Fruit fly (Drosophila melanogaster) whole organism, prepupa: Measurements from ENCODE around the gene GABA-B-R3.

Source experiments
- CG10631 ChIP-seq: fragments of 200-800 bp; sonication (Bioruptor generic); optimal IDR thresholded peaks from 2 replicates; lab custom pipeline; 2016; ENCODE audit warnings: missing biosample characterization, missing genetic modification characterization
- CG10669 ChIP-seq: fragments of 200-800 bp; sonication (Bioruptor generic); optimal IDR thresholded peaks from 3 replicates; lab custom pipeline; 2018; ENCODE audit warnings: missing biosample characterization, mild to moderate bottlenecking, missing genetic modification characterization, moderate library complexity
- CG11762 ChIP-seq: fragments of 200-800 bp; sonication (Bioruptor generic); optimal IDR thresholded peaks from 3 replicates; lab custom pipeline; 2016; ENCODE audit warnings: missing biosample characterization, missing genetic modification characterization; ENCODE audit not compliant: insufficient read depth
- CG11902 ChIP-seq: fragments of 200-800 bp; sonication (Bioruptor generic); optimal IDR thresholded peaks from 3 replicates; lab custom pipeline; 2016; ENCODE audit warnings: missing biosample characterization, missing genetic modification characterization
- CG15336 ChIP-seq: fragments of 200-800 bp; sonication (Bioruptor generic); IDR thresholded peaks from 2 replicates; pipeline ENCODE4 v1.3.6; 2022; ENCODE audit warnings: missing biosample characterization, missing genetic modification characterization
- CG1621 ChIP-seq: fragments of 200-800 bp; sonication (Bioruptor generic); optimal IDR thresholded peaks from 3 replicates; lab custom pipeline; 2018; ENCODE audit warnings: missing biosample characterization, mild to moderate bottlenecking, missing genetic modification characterization
- CG16779 ChIP-seq: fragments of 200-800 bp; sonication (Bioruptor generic); optimal IDR thresholded peaks from 3 replicates; lab custom pipeline; 2017; ENCODE audit warnings: missing biosample characterization, mild to moderate bottlenecking, missing genetic modification characterization
- CG3032 ChIP-seq: fragments of 200-800 bp; optimal IDR thresholded peaks from 2 replicates; lab custom pipeline; 2019; ENCODE audit warnings: missing biosample characterization, mild to moderate bottlenecking, missing genetic modification characterization, moderate library complexity
- CG32006 ChIP-seq: fragments of 200-800 bp; sonication (Bioruptor generic); optimal IDR thresholded peaks from 3 replicates; lab custom pipeline; 2017; ENCODE audit warnings: missing biosample characterization, mild to moderate bottlenecking, missing genetic modification characterization
- CG34406 ChIP-seq: fragments of 200-800 bp; sonication (Bioruptor generic); optimal IDR thresholded peaks from 3 replicates; lab custom pipeline; 2016; ENCODE audit warnings: missing biosample characterization, missing genetic modification characterization
- CG3919 ChIP-seq: fragments of 200-800 bp; sonication (Bioruptor generic); optimal IDR thresholded peaks from 3 replicates; lab custom pipeline; 2016; ENCODE audit warnings: missing biosample characterization, missing genetic modification characterization
- CG6163 ChIP-seq: fragments of 200-800 bp; sonication (Bioruptor generic); IDR thresholded peaks from 3 replicates; pipeline ENCODE4 v1.3.6; 2022; ENCODE audit warnings: missing biosample characterization, missing genetic modification characterization
- CG6276 ChIP-seq: fragments of 200-800 bp; sonication (Bioruptor generic); optimal IDR thresholded peaks from 2 replicates; lab custom pipeline; 2017; ENCODE audit warnings: missing biosample characterization, mild to moderate bottlenecking, missing genetic modification characterization
- CG6792 ChIP-seq: fragments of 200-800 bp; sonication (Bioruptor generic); optimal IDR thresholded peaks from 3 replicates; lab custom pipeline; 2016; ENCODE audit warnings: missing biosample characterization, missing genetic modification characterization
- CG6808 ChIP-seq: fragments of 200-800 bp; sonication (Bioruptor generic); optimal IDR thresholded peaks from 3 replicates; lab custom pipeline; 2017; ENCODE audit warnings: missing biosample characterization, missing genetic modification characterization, mild to moderate bottlenecking, moderate library complexity, missing genetic modification reagents
- CG7368 ChIP-seq: fragments of 200-800 bp; sonication (Bioruptor generic); optimal IDR thresholded peaks from 3 replicates; lab custom pipeline; 2016; ENCODE audit warnings: missing biosample characterization, missing genetic modification characterization
- CG8119 ChIP-seq: fragments of 200-800 bp; sonication (Bioruptor generic); IDR thresholded peaks from 3 replicates; pipeline ENCODE4 v1.3.6; 2022; ENCODE audit warnings: missing biosample characterization, missing genetic modification characterization
- CG9139 ChIP-seq: fragments of 200-800 bp; sonication (Bioruptor generic); optimal IDR thresholded peaks from 3 replicates; lab custom pipeline; 2017; ENCODE audit warnings: missing biosample characterization, mild to moderate bottlenecking, missing genetic modification characterization
- Eip75B ChIP-seq: fragments of 200-800 bp; sonication (Bioruptor generic); optimal IDR thresholded peaks from 3 replicates; lab custom pipeline; 2016; ENCODE audit warnings: missing biosample characterization, missing genetic modification characterization
- Eip78C ChIP-seq: fragments of 200-800 bp; sonication (Bioruptor generic); peaks from one replicate; lab custom pipeline; 2016; ENCODE audit warnings: missing biosample characterization, missing genetic modification characterization
- Eip93F ChIP-seq: fragments of 200-800 bp; sonication (Bioruptor generic); optimal IDR thresholded peaks from 2 replicates; lab custom pipeline; 2016; ENCODE audit warnings: missing biosample characterization, mild to moderate bottlenecking, missing genetic modification characterization
- Ets21C ChIP-seq: fragments of 200-800 bp; sonication (Bioruptor generic); optimal IDR thresholded peaks from 3 replicates; lab custom pipeline; 2016; ENCODE audit warnings: missing biosample characterization, missing genetic modification characterization
- Ets96B ChIP-seq: fragments of 200-800 bp; optimal IDR thresholded peaks from 2 replicates; lab custom pipeline; 2019; ENCODE audit warnings: missing biosample characterization, mild to moderate bottlenecking, missing genetic modification characterization, moderate library complexity
- Hr38 ChIP-seq: sonication (Bioruptor generic); optimal IDR thresholded peaks from 2 replicates; lab custom pipeline; 2016; ENCODE audit warnings: missing biosample characterization, missing genetic modification characterization
- Hr39 ChIP-seq: fragments of 200-800 bp; sonication (Bioruptor generic); optimal IDR thresholded peaks from 2 replicates; lab custom pipeline; 2016; ENCODE audit warnings: missing biosample characterization, missing genetic modification characterization
- Lpt ChIP-seq: fragments of 200-800 bp; sonication (Bioruptor generic); optimal IDR thresholded peaks from 3 replicates; lab custom pipeline; 2016; ENCODE audit warnings: missing biosample characterization, missing genetic modification characterization
- Met ChIP-seq: fragments of 200-800 bp; sonication (Bioruptor generic); optimal IDR thresholded peaks from 3 replicates; lab custom pipeline; 2016; ENCODE audit warnings: missing biosample characterization, missing genetic modification characterization
- OdsH ChIP-seq: fragments of 200-800 bp; sonication (Bioruptor generic); optimal IDR thresholded peaks from 3 replicates; lab custom pipeline; 2016; ENCODE audit warnings: missing biosample characterization, missing genetic modification characterization
- Smox ChIP-seq: fragments of 200-800 bp; sonication (Bioruptor generic); optimal IDR thresholded peaks from 3 replicates; lab custom pipeline; 2016; ENCODE audit warnings: missing biosample characterization, missing genetic modification characterization
- Sox102F ChIP-seq: fragments of 200-800 bp; sonication (Bioruptor generic); optimal IDR thresholded peaks from 2 replicates; lab custom pipeline; 2016; ENCODE audit warnings: missing biosample characterization, mild to moderate bottlenecking, missing genetic modification characterization
- Sox15 ChIP-seq: fragments of 200-800 bp; sonication (Bioruptor generic); optimal IDR thresholded peaks from 3 replicates; lab custom pipeline; 2016; ENCODE audit warnings: missing biosample characterization, missing genetic modification characterization
- achi ChIP-seq: fragments of 200-800 bp; sonication (Bioruptor generic); optimal IDR thresholded peaks from 3 replicates; lab custom pipeline; 2016; ENCODE audit warnings: missing biosample characterization, missing genetic modification characterization
- acj6 ChIP-seq: fragments of 200-800 bp; sonication (Bioruptor generic); optimal IDR thresholded peaks from 3 replicates; lab custom pipeline; 2016; ENCODE audit warnings: missing biosample characterization, missing genetic modification characterization
- cyc ChIP-seq: fragments of 200-800 bp; sonication (Bioruptor generic); optimal IDR thresholded peaks from 3 replicates; lab custom pipeline; 2016; ENCODE audit warnings: missing biosample characterization, missing genetic modification characterization
- dac ChIP-seq: fragments of 200-800 bp; sonication (Bioruptor generic); optimal IDR thresholded peaks from 2 replicates; lab custom pipeline; 2017; ENCODE audit warnings: missing biosample characterization, mild to moderate bottlenecking, missing genetic modification characterization
- dsx ChIP-seq: fragments of 200-800 bp; optimal IDR thresholded peaks from 3 replicates; lab custom pipeline; 2019; ENCODE audit warnings: missing biosample characterization, mild to moderate bottlenecking, missing genetic modification characterization, moderate library complexity; ENCODE audit not compliant: poor library complexity, severe bottlenecking
- eg ChIP-seq: fragments of 200-800 bp; sonication (Bioruptor generic); IDR thresholded peaks from 3 replicates; pipeline ENCODE4 v1.3.6; 2022; ENCODE audit warnings: missing biosample characterization, missing genetic modification characterization
- esn ChIP-seq: fragments of 200-800 bp; sonication (Bioruptor generic); optimal IDR thresholded peaks from 2 replicates; lab custom pipeline; 2016; ENCODE audit warnings: missing biosample characterization, mild to moderate bottlenecking, missing genetic modification characterization, moderate library complexity
- fd85E ChIP-seq: fragments of 200-800 bp; sonication (Bioruptor generic); optimal IDR thresholded peaks from 3 replicates; lab custom pipeline; 2016; ENCODE audit warnings: missing biosample characterization, missing genetic modification characterization
- fkh ChIP-seq: fragments of 200-800 bp; sonication (Bioruptor generic); optimal IDR thresholded peaks from 3 replicates; lab custom pipeline; 2017; ENCODE audit warnings: missing biosample characterization, mild to moderate bottlenecking, missing genetic modification characterization, moderate library complexity
- lz ChIP-seq: fragments of 200-800 bp; sonication (Bioruptor generic); optimal IDR thresholded peaks from 3 replicates; lab custom pipeline; 2016; ENCODE audit warnings: missing biosample characterization, missing genetic modification characterization
- net ChIP-seq: fragments of 200-800 bp; sonication (Bioruptor generic); optimal IDR thresholded peaks from 3 replicates; lab custom pipeline; 2016; ENCODE audit warnings: missing biosample characterization, missing genetic modification characterization
- pdm3 ChIP-seq: fragments of 200-800 bp; sonication (Bioruptor generic); optimal IDR thresholded peaks from 3 replicates; lab custom pipeline; 2016; ENCODE audit warnings: missing biosample characterization, missing genetic modification characterization
- salr ChIP-seq, 2 experiments: fragments of 200-800 bp; sonication (Bioruptor generic); optimal IDR thresholded peaks; 3 replicates each; lab custom pipeline; 2016 to 2018; ENCODE audit warnings: missing biosample characterization in 2 of 2, missing genetic modification characterization in 2 of 2, mild to moderate bottlenecking in 1 of 2
- spab ChIP-seq: fragments of 200-800 bp; sonication (Bioruptor generic); optimal IDR thresholded peaks from 2 replicates; lab custom pipeline; 2017; ENCODE audit warnings: missing biosample characterization, mild to moderate bottlenecking, missing genetic modification characterization, missing genetic modification reagents
- ss ChIP-seq, 2 experiments: fragments of 200-800 bp; sonication (Bioruptor generic); optimal IDR thresholded peaks; 2 replicates in 1 of 2; 3 replicates in 1 of 2; lab custom pipeline; 2017 to 2018; ENCODE audit warnings: mild to moderate bottlenecking in 2 of 2, missing biosample characterization in 2 of 2, missing genetic modification characterization in 2 of 2, moderate library complexity in 1 of 2
- topi ChIP-seq: fragments of 200-800 bp; sonication (Bioruptor generic); optimal IDR thresholded peaks from 3 replicates; lab custom pipeline; 2016; ENCODE audit warnings: missing biosample characterization, missing genetic modification characterization
- vri ChIP-seq: fragments of 200-800 bp; sonication (Bioruptor generic); optimal IDR thresholded peaks from 3 replicates; lab custom pipeline; 2016; ENCODE audit warnings: missing biosample characterization, mild to moderate bottlenecking, missing genetic modification characterization

Gene GABA-B-R3

DNA sequence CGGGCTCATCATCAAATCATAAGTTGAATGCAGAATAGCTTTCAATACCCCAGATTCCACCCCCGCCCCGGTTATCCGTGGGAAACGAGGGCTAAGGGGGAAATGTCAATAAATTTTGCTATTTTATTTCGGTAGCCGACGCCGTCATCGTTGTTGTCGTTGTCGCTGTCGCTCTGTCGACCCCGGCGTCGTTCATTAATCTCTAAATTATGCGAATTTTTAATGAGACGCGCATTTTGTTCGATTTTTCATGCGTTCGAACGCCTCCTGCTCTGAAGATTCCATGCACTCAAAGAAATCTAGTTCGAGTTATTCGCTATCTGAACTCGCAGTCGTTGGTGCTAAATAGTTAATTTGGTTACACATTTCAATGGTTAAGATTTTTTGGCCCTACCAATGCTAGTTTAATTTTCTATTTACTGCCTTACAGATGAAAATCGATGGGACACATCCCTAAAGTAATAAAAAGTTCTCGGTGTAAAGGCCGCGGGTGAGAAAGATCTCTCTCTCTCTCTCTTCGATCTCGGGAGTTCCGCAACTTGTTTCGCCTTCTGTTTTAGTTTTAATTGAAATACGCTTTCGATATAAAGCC is 31.4 kb upstream of the GABA-B-R3 start (continued):
- TF ChIP-seq vri (GFP tag; lab: Kevin White, UChicago) (peak; percentile 69), Eip93F (GFP tag; lab: Kevin White, UChicago) (no peak), CG6792 (peak; percentile 70), salr (GFP tag; optimal IDR thresholded peaks at IDR 0.05; lab: Kevin White, UChicago) (peak; percentile 12 to 64), Sox102F (GFP tag; lab: Kevin White, UChicago) (peak; percentile 71), ss (GFP tag; optimal IDR thresholded peaks at IDR 0.05; lab: Kevin White, UChicago) (peak; percentile 44 to 77), fd85E (no peak), CG1621 (tag; lab: Kevin White, UChicago) (peak; percentile 65), spab (peak; percentile 70), Sox15 (GFP tag; lab: Kevin White, UChicago) (peak; percentile 43), pdm3 (peak; percentile 80), cyc (peak; percentile 62), CG15336 (GFP tag; lab: Robert Waterston, UW) (no peak), CG6276 (GFP tag; lab: Kevin White, UChicago) (no peak), Ets96B (tag; lab: Kevin White, UChicago) (peak; percentile 80), CG6808 (GFP tag; lab: Kevin White, UChicago) (peak; percentile 79), CG8119 (GFP tag; lab: Robert Waterston, UW) (peak; percentile 28; the same call in 1 of the 3 replicates), net (peak; percentile 66), Eip78C (GFP tag; lab: Kevin White, UChicago) (peak; percentile 90), achi (peak; percentile 52), Eip75B (peak; percentile 72), CG3032 (tag; lab: Kevin White, UChicago) (peak; percentile 81), dsx (GFP tag; lab: Kevin White, UChicago) (peak; percentile 72), CG3919 (GFP tag; lab: Kevin White, UChicago) (peak; percentile 71), Met (GFP tag; lab: Kevin White, UChicago) (peak; percentile 75), acj6 (peak; percentile 67), Smox (peak; percentile 62), CG7368 (GFP tag; lab: Kevin White, UChicago) (peak; percentile 61), Ets21C (peak; percentile 66), OdsH (GFP tag; lab: Kevin White, UChicago) (peak; percentile 71), eg (GFP tag; lab: Robert Waterston, UW) (no peak), topi (peak; percentile 67), fkh (GFP tag; lab: Kevin White, UChicago) (no peak), dac (GFP tag; lab: Kevin White, UChicago) (no peak), lz (GFP tag; lab: Kevin White, UChicago) (peak; percentile 55), CG11902 (GFP tag; lab: Kevin White, UChicago) (peak; percentile 68), CG10631 (peak; percentile 72), esn (peak; percentile 78)
- TF ChIP-seq, all 60 proteins: peak for 47

DNA sequence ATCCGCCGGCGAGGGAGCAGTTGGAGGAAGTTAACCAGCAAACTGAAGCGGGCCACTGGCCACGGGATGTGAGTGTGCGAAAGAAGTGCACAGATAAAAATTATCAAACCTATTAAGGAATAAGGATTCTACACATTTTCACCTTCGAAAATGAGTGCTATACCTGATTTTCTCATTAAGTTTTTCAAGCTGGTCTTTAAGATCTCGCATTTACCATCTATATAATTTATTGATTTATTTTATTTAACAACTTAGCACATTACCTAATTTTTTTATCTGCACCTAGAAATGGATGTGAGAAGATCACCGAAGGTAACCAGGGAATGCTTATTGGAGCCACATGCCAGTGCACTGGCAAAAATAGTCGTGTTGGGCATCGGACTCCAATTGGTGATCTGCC is 28.0 kb upstream of the GABA-B-R3 start:
- TF ChIP-seq Hr39 (no peak), CG6163 (GFP tag; lab: Robert Waterston, UW) (0 out of 3 replicates have a peak, but pooled peaks have one; percentile 37), CG6808 (GFP tag; lab: Kevin White, UChicago) (peak; percentile 41), CG16779 (tag; lab: Kevin White, UChicago) (no peak), spab (peak; percentile 41), Eip75B (no peak), Ets21C (no peak), Ets96B (tag; lab: Kevin White, UChicago) (peak; percentile 63), OdsH (GFP tag; lab: Kevin White, UChicago) (peak; percentile 22), CG9139 (no peak), Eip78C (GFP tag; lab: Kevin White, UChicago) (peak; percentile 84), CG10669 (peak; percentile 36), Lpt (GFP tag; lab: Kevin White, UChicago) (no peak), Sox102F (GFP tag; lab: Kevin White, UChicago) (no peak), CG34406 (GFP tag; lab: Kevin White, UChicago) (peak; percentile 3), CG6792 (peak; percentile 4), achi (peak; percentile 3), Sox15 (GFP tag; lab: Kevin White, UChicago) (no peak), lz (GFP tag; lab: Kevin White, UChicago) (no peak), CG10631 (peak; percentile 48), CG32006 (no peak), ss (GFP tag; optimal IDR thresholded peaks at IDR 0.05; lab: Kevin White, UChicago) (peak in 1 of 2 experiments; percentile 14), CG3919 (GFP tag; lab: Kevin White, UChicago) (peak; percentile 37), CG11762 (GFP tag; lab: Kevin White, UChicago) (no peak), Hr38 (GFP tag; lab: Kevin White, UChicago) (no peak), CG6276 (GFP tag; lab: Kevin White, UChicago) (no peak), acj6 (peak; percentile 4), salr (GFP tag; optimal IDR thresholded peaks at IDR 0.05; lab: Kevin White, UChicago) (no peak)
